Worm (Caenorhabditis elegans) whole organism, early embryonic: Measurements from ENCODE around the gene T03F6.9.

Experiments
- aly-1 ChIP-seq: sonication (generic microtip); optimal IDR thresholded peaks from 2 replicates; lab custom pipeline; 2016; ENCODE audit warnings: missing genetic modification characterization, missing compliant biosample characterization
- ama-1 ChIP-seq: fragments of 150-350 bp; optimal IDR thresholded peaks from 2 replicates; lab custom pipeline; 2014
- ceh-13 ChIP-seq: fragments of 200-800 bp; sonication (Bioruptor generic); optimal IDR thresholded peaks from 2 replicates; lab custom pipeline; 2018; ENCODE audit warnings: mild to moderate bottlenecking, missing genetic modification characterization, missing compliant biosample characterization
- flt-1 ChIP-seq: fragments of 200-800 bp; sonication (Bioruptor generic); IDR thresholded peaks from 2 replicates; pipeline ENCODE4 v1.3.6; 2022; ENCODE audit warnings: missing genetic modification characterization, missing compliant biosample characterization
- hnd-1 ChIP-seq: sonication (generic microtip); optimal IDR thresholded peaks from 2 replicates; lab custom pipeline; 2016; ENCODE audit warnings: missing genetic modification characterization, missing compliant biosample characterization
- scrt-1 ChIP-seq: fragments of 200-800 bp; sonication (Bioruptor generic); IDR thresholded peaks from 2 replicates; pipeline ENCODE4 v1.3.6; 2022; ENCODE audit warnings: missing genetic modification characterization, missing compliant biosample characterization

ce11 chrIII:13411202-13411601 is 40.3 kb upstream of the T03F6.9 start:
- TF ChIP-seq aly-1 (tag; lab: Kevin White, UChicago) (no peak), ceh-13 (GFP tag; lab: Kevin White, UChicago) (no peak), flt-1 (GFP tag; lab: Robert Waterston, UW) (no peak), ama-1 (lab: Kevin White, UChicago) (no peak), scrt-1 (GFP tag; lab: Robert Waterston, UW) (no peak), hnd-1 (tag; lab: Kevin White, UChicago) (no peak)
